Worm (Caenorhabditis elegans) whole organism, L4 larva: ENCODE results near the gene spp-21.
A peak's percentile ranks its signal among the peaks of the same experiment; 100 is the strongest.

ENCODE experiments used
- F49E8.2 ChIP-seq: sonication (generic microtip); optimal IDR thresholded peaks from 2 replicates; lab custom pipeline; 2016; ENCODE audit warnings: missing compliant biosample characterization, mild to moderate bottlenecking, missing genetic modification characterization, borderline replicate concordance
- R02D3.7 ChIP-seq: fragments of 150-350 bp; sonication (generic microtip); optimal IDR thresholded peaks from 3 replicates; lab custom pipeline; 2014; ENCODE audit warnings: missing biosample characterization, missing genetic modification characterization
- T20F7.1 ChIP-seq: fragments of 200-800 bp; sonication (Bioruptor generic); optimal IDR thresholded peaks from 2 replicates; lab custom pipeline; 2018; ENCODE audit warnings: mild to moderate bottlenecking, missing genetic modification characterization, missing compliant biosample characterization
- T26A8.4 ChIP-seq: fragments of 200-800 bp; sonication (Bioruptor generic); IDR thresholded peaks from 2 replicates; pipeline ENCODE4 v1.3.6; 2022; ENCODE audit warnings: missing genetic modification characterization, missing compliant biosample characterization
- Y105C5A.15 ChIP-seq: fragments of 200-800 bp; sonication (Bioruptor generic); IDR thresholded peaks from 2 replicates; pipeline ENCODE4 v1.3.6; 2022; ENCODE audit warnings: missing genetic modification characterization, missing compliant biosample characterization
- Y5F2A.4 ChIP-seq: fragments of 200-800 bp; sonication (Bioruptor generic); optimal IDR thresholded peaks from 2 replicates; lab custom pipeline; 2018; ENCODE audit warnings: mild to moderate bottlenecking, missing genetic modification characterization, missing compliant biosample characterization
- Y75B8A.6 ChIP-seq: fragments of 200-800 bp; sonication (Bioruptor generic); IDR thresholded peaks from 2 replicates; pipeline ENCODE4 v1.3.6; 2022; ENCODE audit warnings: missing genetic modification reagents, missing genetic modification characterization, missing compliant biosample characterization
- ZK337.2 ChIP-seq: fragments of 200-800 bp; sonication (Bioruptor generic); IDR thresholded peaks from 2 replicates; pipeline ENCODE4 v1.3.6; 2022; ENCODE audit warnings: missing genetic modification reagents, missing genetic modification characterization, missing compliant biosample characterization
- ZK546.5 ChIP-seq, 2 experiments: sonication (generic microtip); optimal IDR thresholded peaks; 2 replicates each; lab custom pipeline; 2017; ENCODE audit warnings: missing biosample characterization in 2 of 2, missing genetic modification characterization in 2 of 2
- aly-2 ChIP-seq: sonication (generic microtip); optimal IDR thresholded peaks from 2 replicates; lab custom pipeline; 2018; ENCODE audit warnings: missing biosample characterization, missing genetic modification characterization
- ama-1 ChIP-seq: fragments of 150-350 bp; optimal IDR thresholded peaks from 2 replicates; lab custom pipeline; 2014; ENCODE audit warnings: inconsistent platforms, mixed read lengths
- arid-1 ChIP-seq: fragments of 200-800 bp; sonication (Bioruptor generic); conservative IDR thresholded peaks from 2 replicates; pipeline ENCODE4 v1.3.6; 2022; ENCODE audit warnings: missing genetic modification reagents, missing genetic modification characterization, missing compliant biosample characterization
- ceh-20 ChIP-seq: fragments of 200-800 bp; sonication (Bioruptor generic); IDR thresholded peaks from 2 replicates; pipeline ENCODE4 v1.3.6; 2022; ENCODE audit warnings: missing genetic modification reagents, missing genetic modification characterization, missing compliant biosample characterization
- ceh-28 ChIP-seq: fragments of 150-350 bp; optimal IDR thresholded peaks from 2 replicates; lab custom pipeline; 2014; ENCODE audit warnings: missing biosample characterization, missing genetic modification reagents, missing genetic modification characterization
- ceh-32 ChIP-seq: sonication (generic microtip); optimal IDR thresholded peaks from 2 replicates; lab custom pipeline; 2016; ENCODE audit warnings: mild to moderate bottlenecking, missing genetic modification characterization, missing compliant biosample characterization; ENCODE audit not compliant: poor library complexity
- ceh-44 ChIP-seq: fragments of 200-800 bp; sonication (Bioruptor generic); IDR thresholded peaks from 2 replicates; pipeline ENCODE4 v1.3.6; 2022; ENCODE audit warnings: missing genetic modification reagents, missing genetic modification characterization, missing compliant biosample characterization
- ces-1 ChIP-seq: fragments of 150-350 bp; sonication (generic microtip); optimal IDR thresholded peaks from 4 replicates; lab custom pipeline; 2014; ENCODE audit warnings: missing biosample characterization, missing genetic modification reagents, missing genetic modification characterization
- cey-2 ChIP-seq: sonication (generic microtip); optimal IDR thresholded peaks from 3 replicates; lab custom pipeline; 2017; ENCODE audit warnings: missing genetic modification characterization, mild to moderate bottlenecking, missing compliant biosample characterization, antibody characterized with exemption, borderline replicate concordance; ENCODE audit not compliant: insufficient read depth
- daf-12 ChIP-seq: fragments of 150-350 bp; optimal IDR thresholded peaks from 2 replicates; lab custom pipeline; 2014; ENCODE audit warnings: missing biosample characterization, missing genetic modification reagents, missing genetic modification characterization
- daf-16 ChIP-seq, 3 experiments: sonication (generic microtip); optimal IDR thresholded peaks; 2 replicates each; lab custom pipeline; 2016 to 2017; ENCODE audit warnings: missing genetic modification characterization in 3 of 3, missing genetic modification reagents in 3 of 3, mild to moderate bottlenecking in 2 of 3, missing compliant biosample characterization in 2 of 3, missing biosample characterization in 1 of 3, moderate library complexity in 1 of 3
- dmd-6 ChIP-seq: fragments of 200-800 bp; sonication (Bioruptor generic); IDR thresholded peaks from 2 replicates; pipeline ENCODE4 v1.3.6; 2022; ENCODE audit warnings: missing genetic modification reagents, missing genetic modification characterization, missing compliant biosample characterization
- dmd-8 ChIP-seq: fragments of 200-800 bp; sonication (Bioruptor generic); IDR thresholded peaks from 2 replicates; pipeline ENCODE4 v1.3.6; 2022; ENCODE audit warnings: missing genetic modification characterization, missing compliant biosample characterization
- fos-1 ChIP-seq: fragments of 150-350 bp; optimal IDR thresholded peaks from 2 replicates; lab custom pipeline; 2014; ENCODE audit warnings: missing biosample characterization, missing genetic modification characterization
- gei-8 ChIP-seq: fragments of 200-800 bp; sonication (Bioruptor generic); optimal IDR thresholded peaks from 2 replicates; lab custom pipeline; 2018; ENCODE audit warnings: mild to moderate bottlenecking, missing genetic modification characterization, missing compliant biosample characterization
- hif-1 ChIP-seq, 2 experiments: sonication (generic microtip); optimal IDR thresholded peaks; 2 replicates each; lab custom pipeline; 2016 to 2017; ENCODE audit warnings: missing compliant biosample characterization in 2 of 2, missing genetic modification characterization in 2 of 2, missing genetic modification reagents in 2 of 2, missing genotype in 2 of 2, mild to moderate bottlenecking in 1 of 2
- jun-1 ChIP-seq: fragments of 150-350 bp; optimal IDR thresholded peaks from 2 replicates; lab custom pipeline; 2014; ENCODE audit warnings: missing biosample characterization, missing genetic modification reagents, missing genetic modification characterization
- lin-1 ChIP-seq: fragments of 200-800 bp; sonication (Bioruptor generic); IDR thresholded peaks from 2 replicates; pipeline ENCODE4 v1.3.6; 2022; ENCODE audit warnings: missing genetic modification reagents, missing genetic modification characterization, missing compliant biosample characterization
- lin-29 ChIP-seq: fragments of 200-800 bp; sonication (Bioruptor generic); IDR thresholded peaks from 2 replicates; pipeline ENCODE4 v1.3.6; 2022; ENCODE audit warnings: missing genetic modification reagents, missing genetic modification characterization, missing compliant biosample characterization
- madf-9 ChIP-seq: fragments of 200-800 bp; sonication (Bioruptor generic); conservative IDR thresholded peaks from 2 replicates; pipeline ENCODE4 v1.3.6; 2022; ENCODE audit warnings: missing genetic modification reagents, missing genetic modification characterization, missing compliant biosample characterization
- mdt-29 ChIP-seq: fragments of 200-800 bp; sonication (Bioruptor generic); IDR thresholded peaks from 2 replicates; pipeline ENCODE4 v1.3.6; 2022; ENCODE audit warnings: missing genetic modification reagents, missing genetic modification characterization, missing compliant biosample characterization
- mep-1 ChIP-seq: fragments of 150-350 bp; sonication (generic microtip); optimal IDR thresholded peaks from 3 replicates; lab custom pipeline; 2014; ENCODE audit warnings: missing biosample characterization, missing genetic modification characterization
- mxl-2 ChIP-seq: fragments of 200-800 bp; sonication (Bioruptor generic); conservative IDR thresholded peaks from 2 replicates; pipeline ENCODE4 v1.3.6; 2022; ENCODE audit warnings: missing genetic modification reagents, missing genetic modification characterization, missing compliant biosample characterization
- nhr-102 ChIP-seq: sonication (generic microtip); optimal IDR thresholded peaks from 2 replicates; lab custom pipeline; 2016; ENCODE audit warnings: mild to moderate bottlenecking, missing genetic modification characterization, moderate library complexity, missing compliant biosample characterization
- nhr-111 ChIP-seq: fragments of 200-800 bp; sonication (Bioruptor generic); optimal IDR thresholded peaks from 2 replicates; lab custom pipeline; 2018; ENCODE audit warnings: mild to moderate bottlenecking, missing genetic modification characterization, missing compliant biosample characterization
- nhr-237 ChIP-seq: sonication (generic microtip); optimal IDR thresholded peaks from 2 replicates; lab custom pipeline; 2017; ENCODE audit warnings: missing biosample characterization, missing genetic modification characterization
- nhr-25 ChIP-seq: sonication (generic microtip); optimal IDR thresholded peaks from 2 replicates; lab custom pipeline; 2017; ENCODE audit warnings: missing genetic modification characterization, mild to moderate bottlenecking, missing compliant biosample characterization, antibody characterized with exemption, moderate library complexity, borderline replicate concordance; ENCODE audit not compliant: insufficient read depth
- nhr-28 ChIP-seq: fragments of 150-350 bp; optimal IDR thresholded peaks from 2 replicates; lab custom pipeline; 2014; ENCODE audit warnings: missing biosample characterization, missing genetic modification characterization
- nhr-6 ChIP-seq: fragments of 150-350 bp; optimal IDR thresholded peaks from 2 replicates; lab custom pipeline; 2014; ENCODE audit warnings: missing biosample characterization, missing genetic modification characterization
- nhr-77 ChIP-seq: fragments of 150-350 bp; optimal IDR thresholded peaks from 2 replicates; lab custom pipeline; 2014; ENCODE audit warnings: missing biosample characterization, missing genetic modification characterization
- php-3 ChIP-seq: fragments of 200-800 bp; sonication (Bioruptor generic); IDR thresholded peaks from 2 replicates; pipeline ENCODE4 v1.3.6; 2022; ENCODE audit warnings: missing genetic modification reagents, missing genetic modification characterization, missing compliant biosample characterization
- rbr-2 ChIP-seq: sonication (generic microtip); optimal IDR thresholded peaks from 2 replicates; lab custom pipeline; 2016; ENCODE audit warnings: missing genotype, missing genetic modification characterization, missing compliant biosample characterization
- snpc-4 ChIP-seq: fragments of 150-350 bp; optimal IDR thresholded peaks from 2 replicates; lab custom pipeline; 2014; ENCODE audit warnings: missing biosample characterization, missing genetic modification characterization
- tag-97 ChIP-seq: fragments of 200-800 bp; sonication (Bioruptor generic); IDR thresholded peaks from 2 replicates; pipeline ENCODE4 v1.3.6; 2022; ENCODE audit warnings: missing genetic modification characterization, missing compliant biosample characterization
- unc-62 ChIP-seq, 3 experiments: fragments of 150-350 bp in 1 of 3; sonication (generic microtip); optimal IDR thresholded peaks in 2 of 3; peaks in 1 of 3; 1 replicate in 1 of 3; 2 replicates in 2 of 3; lab custom pipeline; 2014 to 2017; ENCODE audit warnings: missing biosample characterization in 3 of 3, missing genetic modification characterization in 3 of 3, missing genetic modification reagents in 3 of 3, missing genotype in 1 of 3
- zag-1 ChIP-seq: fragments of 150-350 bp; optimal IDR thresholded peaks from 2 replicates; lab custom pipeline; 2014; ENCODE audit warnings: missing biosample characterization, missing genetic modification characterization
- zfp-2 ChIP-seq: sonication (generic microtip); optimal IDR thresholded peaks from 2 replicates; lab custom pipeline; 2016; ENCODE audit warnings: mild to moderate bottlenecking, missing genetic modification characterization, missing compliant biosample characterization
- zfp-3 ChIP-seq: fragments of 200-800 bp; sonication (Bioruptor generic); conservative IDR thresholded peaks from 2 replicates; pipeline ENCODE4 v1.3.6; 2022; ENCODE audit warnings: missing genetic modification reagents, missing genetic modification characterization, missing compliant biosample characterization
- zip-2 ChIP-seq: fragments of 150-350 bp; optimal IDR thresholded peaks from 2 replicates; lab custom pipeline; 2014; ENCODE audit warnings: missing biosample characterization, missing genetic modification characterization
- ztf-11 ChIP-seq: fragments of 150-350 bp; optimal IDR thresholded peaks from 2 replicates; lab custom pipeline; 2014; ENCODE audit warnings: missing biosample characterization, missing genetic modification characterization

spp-21 gene

ce11 chrX:11472953-11473671 lies 16.8 kb upstream of the spp-21 start (continued):
- TF ChIP-seq mdt-29 (no peak), zip-2 (tag; lab: Kevin White, UChicago) (no peak), jun-1 (tag; lab: Kevin White, UChicago) (no peak), nhr-111 (GFP tag; lab: Kevin White, UChicago) (no peak), F49E8.2 (tag; lab: Kevin White, UChicago) (no peak), Y75B8A.6 (GFP tag; lab: Robert Waterston, UW) (no peak), zag-1 (no peak), hif-1 (tag; optimal IDR thresholded peaks at IDR 0.05; lab: Kevin White, UChicago) (peak; percentile 39 to 49), lin-1 (no peak), ceh-20 (GFP tag; lab: Robert Waterston, UW) (peak; percentile 70; the same call in 1 of the 2 replicates), arid-1 (GFP tag; lab: Robert Waterston, UW) (no peak), dmd-6 (GFP tag; lab: Robert Waterston, UW) (peak; percentile 19; the same call in 1 of the 2 replicates), nhr-6 (no peak), ceh-28 (tag; lab: Kevin White, UChicago) (no peak), nhr-237 (no peak), dmd-8 (GFP tag; lab: Robert Waterston, UW) (no peak), madf-9 (no peak), T26A8.4 (GFP tag; lab: Robert Waterston, UW) (0 out of 2 replicates have a peak, but pooled peaks have one; percentile 38), lin-29 (GFP tag; lab: Robert Waterston, UW) (no peak), nhr-25 (tag; lab: Kevin White, UChicago) (no peak), cey-2 (tag; lab: Kevin White, UChicago) (no peak), rbr-2 (peak; percentile 75), ztf-11 (tag; lab: Kevin White, UChicago) (no peak), tag-97 (no peak), daf-16 (GFP tag; optimal IDR thresholded peaks at IDR 0.05; lab: Kevin White, UChicago) (no peak), daf-16 (tag; optimal IDR thresholded peaks at IDR 0.05; lab: Kevin White, UChicago) (no peak), ZK546.5 (tag; optimal IDR thresholded peaks at IDR 0.05; lab: Kevin White, UChicago) (no peak), nhr-102 (no peak), daf-12 (tag; lab: Kevin White, UChicago) (no peak), ZK337.2 (GFP tag; lab: Robert Waterston, UW) (no peak), nhr-28 (tag; lab: Kevin White, UChicago) (no peak), mxl-2 (GFP tag; lab: Robert Waterston, UW) (no peak), ces-1 (GFP tag; lab: Kevin White, UChicago) (no peak), R02D3.7 (tag; lab: Kevin White, UChicago) (no peak), nhr-77 (tag; lab: Kevin White, UChicago) (no peak), gei-8 (no peak), Y5F2A.4 (GFP tag; lab: Kevin White, UChicago) (peak; percentile 0), Y105C5A.15 (GFP tag; lab: Robert Waterston, UW) (no peak), unc-62 (GFP tag; optimal IDR thresholded peaks at IDR 0.05 in 1 of 2; lab: Kevin White, UChicago) (peak in 1 of 2 experiments; percentile 99), unc-62 (tag; optimal IDR thresholded peaks at IDR 0.05; lab: Kevin White, UChicago) (no peak), php-3 (GFP tag; lab: Robert Waterston, UW) (no peak), mep-1 (tag; lab: Kevin White, UChicago) (peak; percentile 62), aly-2 (no peak), fos-1 (no peak), zfp-3 (no peak), snpc-4 (tag; lab: Kevin White, UChicago) (no peak), ceh-44 (GFP tag; lab: Robert Waterston, UW) (0 out of 2 replicates have a peak, but pooled peaks have one; percentile 45), ceh-32 (tag; lab: Kevin White, UChicago) (peak; percentile 60), zfp-2 (tag; lab: Kevin White, UChicago) (no peak), T20F7.1 (GFP tag; lab: Kevin White, UChicago) (no peak), ama-1 (no peak)
